Worm (Caenorhabditis elegans): ENCODE data around the gene R12B2.6.
A peak's percentile ranks its signal among the peaks of the same experiment; 100 is the strongest.

R12B2.6 gene

ce11 chrIII:5876867-5877641 is 43.1 kb upstream of the R12B2.6 start (continued):
- TF ChIP-seq D1046.2 (GFP tag; IDR thresholded peaks at IDR 0.05) (no peak), fkh-10 (GFP tag; optimal IDR thresholded peaks at IDR 0.05) (no peak), aly-2 (tag; optimal IDR thresholded peaks at IDR 0.05) (no peak), pha-4 (GFP tag; IDR thresholded peaks at IDR 0.05) (no peak), pha-4 (tag; optimal IDR thresholded peaks at IDR 0.05) (no peak), set-16 (GFP tag; IDR thresholded peaks at IDR 0.05) (no peak), lin-38 (GFP tag; IDR thresholded peaks at IDR 0.05) (no peak), daf-12 (tag; optimal IDR thresholded peaks at IDR 0.05) (no peak), nhr-11 (tag; optimal IDR thresholded peaks at IDR 0.05) (no peak), sdz-12 (GFP tag; optimal IDR thresholded peaks at IDR 0.05) (no peak), nhr-111 (GFP tag; optimal IDR thresholded peaks at IDR 0.05) (no peak), lim-7 (GFP tag; IDR thresholded peaks at IDR 0.05) (no peak), hlh-11 (tag; optimal IDR thresholded peaks at IDR 0.05) (peak; percentile 65), egl-43 (GFP tag; IDR thresholded peaks at IDR 0.05) (no peak), fos-1 (tag; optimal IDR thresholded peaks at IDR 0.05) (no peak), zfp-2 (tag; optimal IDR thresholded peaks at IDR 0.05) (no peak), madf-5 (GFP tag; IDR thresholded peaks at IDR 0.05) (no peak), F44E2.7 (GFP tag; IDR thresholded peaks at IDR 0.05) (no peak), ces-1 (GFP tag; optimal IDR thresholded peaks at IDR 0.05) (no peak), nhr-41 (GFP tag; IDR thresholded peaks at IDR 0.05) (no peak), mdl-1 (tag; optimal IDR thresholded peaks at IDR 0.05) (no peak), aha-1 (tag) (peak; percentile 78), spr-1 (tag; optimal IDR thresholded peaks at IDR 0.05) (no peak), dmd-8 (GFP tag; IDR thresholded peaks at IDR 0.05) (no peak), lir-3 (tag; optimal IDR thresholded peaks at IDR 0.05) (no peak), unc-62 (GFP tag; optimal IDR thresholded peaks at IDR 0.05 in 1 of 2) (peak in 1 of 2 experiments; percentile 72), unc-62 (tag; optimal IDR thresholded peaks at IDR 0.05) (no peak), unc-130 (GFP tag; optimal IDR thresholded peaks at IDR 0.05) (no peak), duxl-1 (tag; optimal IDR thresholded peaks at IDR 0.05; ENCODE audit: poor library complexity) (no peak), lin-39 (tag; optimal IDR thresholded peaks at IDR 0.05) (no peak), ceh-32 (tag; optimal IDR thresholded peaks at IDR 0.05; ENCODE audit: poor library complexity) (no peak), F37D6.2 (tag; optimal IDR thresholded peaks at IDR 0.05) (no peak), hlh-30 (tag; optimal IDR thresholded peaks at IDR 0.05; ENCODE audit: insufficient read depth) (peak; percentile 83), mes-2 (tag; optimal IDR thresholded peaks at IDR 0.05; ENCODE audit: poor library complexity, severe bottlenecking) (no peak), gei-8 (GFP tag; optimal IDR thresholded peaks at IDR 0.05) (no peak), ceh-62 (tag; optimal IDR thresholded peaks at IDR 0.05) (no peak), php-3 (GFP tag; IDR thresholded peaks at IDR 0.05) (0 out of 2 replicates have a peak, but pooled peaks have one; percentile 18), Y48G9A.11 (GFP tag; IDR thresholded peaks at IDR 0.05) (no peak), F49E8.2 (tag; optimal IDR thresholded peaks at IDR 0.05; ENCODE audit: borderline replicate concordance) (no peak), dmd-9 (GFP tag; IDR thresholded peaks at IDR 0.05) (no peak), zfp-3 (GFP tag; conservative IDR thresholded peaks at IDR 0.05) (no peak), Y105C5A.15 (GFP tag; IDR thresholded peaks at IDR 0.05) (no peak), mdt-29 (GFP tag; IDR thresholded peaks at IDR 0.05) (peak; percentile 96), zip-11 (GFP tag; IDR thresholded peaks at IDR 0.05) (no peak), egl-27 (tag; optimal IDR thresholded peaks at IDR 0.05) (no peak), tag-97 (GFP tag; IDR thresholded peaks at IDR 0.05) (no peak), ceh-82 (tag; optimal IDR thresholded peaks at IDR 0.05) (no peak), dmd-6 (GFP tag; IDR thresholded peaks at IDR 0.05) (peak; percentile 57), nhr-102 (tag; optimal IDR thresholded peaks at IDR 0.05) (no peak), F26F4.8 (GFP tag; conservative IDR thresholded peaks at IDR 0.05) (no peak), zip-2 (tag; optimal IDR thresholded peaks at IDR 0.05) (no peak)
